Worm (Caenorhabditis elegans): Measurements from ENCODE around the gene flap-1.

The flap-1 gene

DNA sequence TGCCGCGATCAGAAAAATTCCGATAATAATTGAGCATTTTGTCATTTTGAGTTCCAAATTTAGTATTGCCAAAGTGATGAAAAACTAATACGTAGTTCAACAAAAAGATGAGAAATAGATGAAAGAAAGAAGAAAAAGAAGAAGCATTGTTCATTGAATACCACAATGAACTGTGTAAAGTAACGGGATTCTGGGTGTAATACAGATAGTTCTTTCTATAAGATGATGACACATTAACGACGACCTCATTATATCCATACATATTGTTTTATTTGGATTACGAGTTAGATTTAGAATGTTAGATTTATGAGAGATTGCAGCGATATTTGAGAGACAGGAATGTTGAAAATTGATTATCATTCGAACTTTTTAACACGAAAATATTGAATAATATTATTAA lies 37.1 kb downstream of the flap-1 start, which contains the start of gene K04C2.5:
Gene K04C2.5, minus strand, starts transcription at position 101 of the 400 bp plus-strand sequence.
- TF ChIP-seq elt-1 (tag; optimal IDR thresholded peaks at IDR 0.05) (no peak), lsy-2 (tag; optimal IDR thresholded peaks at IDR 0.05) (no peak), blmp-1 (tag; optimal IDR thresholded peaks at IDR 0.05; ENCODE audit: insufficient read depth) (no peak), nhr-23 (tag; optimal IDR thresholded peaks at IDR 0.05) (no peak), ama-1 (optimal IDR thresholded peaks at IDR 0.05) (no peak), ztf-11 (tag; optimal IDR thresholded peaks at IDR 0.05) (no peak), dmd-4 (tag; optimal IDR thresholded peaks at IDR 0.05) (no peak), peb-1 (tag; optimal IDR thresholded peaks at IDR 0.05) (no peak), ceh-82 (tag; optimal IDR thresholded peaks at IDR 0.05) (no peak), R02D3.7 (tag; optimal IDR thresholded peaks at IDR 0.05) (no peak), lin-11 (tag; optimal IDR thresholded peaks at IDR 0.05) (no peak), nhr-6 (tag; optimal IDR thresholded peaks at IDR 0.05) (no peak), lin-13 (GFP tag; optimal IDR thresholded peaks at IDR 0.05) (no peak), nhr-11 (tag; optimal IDR thresholded peaks at IDR 0.05) (no peak)

ce11 chrIII:6888999-6889824 lies 39.4 kb downstream of the flap-1 start, which contains the start of the genes brd-1 and K04C2.2:
Gene brd-1, minus strand, starts transcription at chrIII:6889504.
Gene K04C2.2, plus strand, starts transcription at chrIII:6889774.
- no peak for TF ChIP-seq nhr-23 (tag; optimal IDR thresholded peaks at IDR 0.05)
- no peak for TF ChIP-seq nhr-25 (tag; optimal IDR thresholded peaks at IDR 0.05)
- TF ChIP-seq unc-55 (GFP tag; optimal IDR thresholded peaks at IDR 0.05) = peak; percentile 30
- TF ChIP-seq Y55F3AM.14 (GFP tag; optimal IDR thresholded peaks at IDR 0.05) = no peak
- TF ChIP-seq gmeb-1 (tag; optimal IDR thresholded peaks at IDR 0.05) = peak; percentile 55
- TF ChIP-seq lsy-2 (tag; optimal IDR thresholded peaks at IDR 0.05) = peak in 1 of 2 experiments; percentile 56

DNA sequence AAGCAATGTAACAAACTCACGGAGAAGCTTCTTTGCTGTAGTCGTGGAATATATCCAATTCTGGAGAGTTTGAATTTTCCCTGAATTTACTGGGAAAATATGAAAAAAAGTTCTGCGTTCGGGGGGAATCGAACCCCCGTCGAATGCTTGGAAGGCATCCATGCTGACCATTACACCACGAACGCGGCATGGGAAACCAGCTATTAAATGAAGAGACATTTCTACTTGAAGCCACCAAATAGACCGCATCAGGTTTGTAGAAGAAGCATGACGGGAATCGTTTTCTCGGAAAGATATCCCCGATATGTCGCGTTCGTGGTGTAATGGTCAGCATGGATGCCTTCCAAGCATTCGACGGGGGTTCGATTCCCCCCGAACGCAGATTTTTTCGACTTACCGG lies 40.1 kb downstream of the flap-1 start:
- TF ChIP-seq C34F6.9 (tag; optimal IDR thresholded peaks at IDR 0.05) (peak; percentile 4), nhr-23 (tag; optimal IDR thresholded peaks at IDR 0.05) (no peak), sma-3 (GFP tag; optimal IDR thresholded peaks at IDR 0.05) (peak; percentile 25), lin-13 (GFP tag; optimal IDR thresholded peaks at IDR 0.05) (peak; percentile 26), lsy-2 (tag; optimal IDR thresholded peaks at IDR 0.05) (peak in 1 of 2 experiments; percentile 46), nhr-21 (tag; optimal IDR thresholded peaks at IDR 0.05) (peak; percentile 49), peb-1 (tag; optimal IDR thresholded peaks at IDR 0.05) (no peak), unc-55 (GFP tag; optimal IDR thresholded peaks at IDR 0.05) (peak; percentile 21), crh-2 (tag; optimal IDR thresholded peaks at IDR 0.05) (peak; percentile 40), sma-9 (GFP tag; optimal IDR thresholded peaks at IDR 0.05) (peak; percentile 32), sma-9 (tag; optimal IDR thresholded peaks at IDR 0.05) (no peak), nhr-12 (tag; optimal IDR thresholded peaks at IDR 0.05) (no peak), lin-39 (tag; optimal IDR thresholded peaks at IDR 0.05) (no peak), elt-3 (tag; optimal IDR thresholded peaks at IDR 0.05) (no peak)

DNA sequence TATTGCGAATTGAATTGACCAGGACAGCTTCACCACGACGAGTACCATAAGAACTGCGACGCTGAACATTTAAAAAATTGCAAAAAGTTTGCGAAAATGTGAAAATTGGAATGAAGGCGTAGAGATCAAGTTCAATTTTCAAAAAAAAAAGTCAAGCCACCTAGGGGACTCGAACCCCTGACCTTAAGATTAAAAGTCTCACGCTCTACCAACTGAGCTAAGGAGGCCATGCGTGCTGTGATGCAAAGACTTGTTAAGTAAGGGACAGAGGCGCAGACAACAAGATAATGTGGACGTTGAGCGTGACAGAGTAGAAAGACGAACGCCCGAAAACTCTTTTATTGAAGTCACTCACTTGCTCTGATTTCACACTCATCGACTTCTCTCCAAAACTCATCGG lies 41.1 kb downstream of the flap-1 start:
- TF ChIP-seq gmeb-1 (tag; optimal IDR thresholded peaks at IDR 0.05) = peak; percentile 61
- peak; percentile 68 for TF ChIP-seq crh-2 (tag; optimal IDR thresholded peaks at IDR 0.05)
- peak; percentile 42 for TF ChIP-seq F13H6.1 (tag; optimal IDR thresholded peaks at IDR 0.05)
- no peak for TF ChIP-seq alr-1 (tag; optimal IDR thresholded peaks at IDR 0.05)
- TF ChIP-seq mab-5 (tag; optimal IDR thresholded peaks at IDR 0.05) = no peak
- peak; percentile 40 for TF ChIP-seq ztf-4 (tag; optimal IDR thresholded peaks at IDR 0.05)
- TF ChIP-seq nhr-11 (tag; optimal IDR thresholded peaks at IDR 0.05) = peak; percentile 19
- TF ChIP-seq mdl-1 (tag; optimal IDR thresholded peaks at IDR 0.05) = peak in 1 of 2 experiments; percentile 48
- peak; percentile 93 for TF ChIP-seq nhr-129 (tag; optimal IDR thresholded peaks at IDR 0.05)
- no peak for TF ChIP-seq nhr-12 (tag; optimal IDR thresholded peaks at IDR 0.05)
- peak; percentile 76 for TF ChIP-seq sma-9 (GFP tag; optimal IDR thresholded peaks at IDR 0.05)
- no peak for TF ChIP-seq sma-9 (tag; optimal IDR thresholded peaks at IDR 0.05)
- TF ChIP-seq lsy-2 (tag; optimal IDR thresholded peaks at IDR 0.05) = peak; percentile 56 to 74
- peak; percentile 50 for TF ChIP-seq lin-11 (tag; optimal IDR thresholded peaks at IDR 0.05)
- TF ChIP-seq lin-13 (GFP tag; optimal IDR thresholded peaks at IDR 0.05) = peak; percentile 52
- no peak for TF ChIP-seq sma-3 (GFP tag; optimal IDR thresholded peaks at IDR 0.05)
- TF ChIP-seq zag-1 (tag; optimal IDR thresholded peaks at IDR 0.05) = peak; percentile 7
- peak; percentile 37 for TF ChIP-seq egl-27 (tag; optimal IDR thresholded peaks at IDR 0.05)
- TF ChIP-seq C34F6.9 (tag; optimal IDR thresholded peaks at IDR 0.05) = peak; percentile 65
- TF ChIP-seq ZK546.5 (tag; optimal IDR thresholded peaks at IDR 0.05) = no peak
- TF ChIP-seq elt-1 (tag; optimal IDR thresholded peaks at IDR 0.05) = no peak
- no peak for TF ChIP-seq unc-62 (GFP tag; optimal IDR thresholded peaks at IDR 0.05)
- no peak for TF ChIP-seq ceh-16 (tag; optimal IDR thresholded peaks at IDR 0.05)
- TF ChIP-seq nhr-21 (tag; optimal IDR thresholded peaks at IDR 0.05) = peak; percentile 2
- peak; percentile 38 for TF ChIP-seq fos-1 (tag; optimal IDR thresholded peaks at IDR 0.05)
- peak; percentile 73 for TF ChIP-seq unc-55 (GFP tag; optimal IDR thresholded peaks at IDR 0.05)
